Fruit fly (Drosophila melanogaster): ENCODE results near the gene CG3987.

DNA sequence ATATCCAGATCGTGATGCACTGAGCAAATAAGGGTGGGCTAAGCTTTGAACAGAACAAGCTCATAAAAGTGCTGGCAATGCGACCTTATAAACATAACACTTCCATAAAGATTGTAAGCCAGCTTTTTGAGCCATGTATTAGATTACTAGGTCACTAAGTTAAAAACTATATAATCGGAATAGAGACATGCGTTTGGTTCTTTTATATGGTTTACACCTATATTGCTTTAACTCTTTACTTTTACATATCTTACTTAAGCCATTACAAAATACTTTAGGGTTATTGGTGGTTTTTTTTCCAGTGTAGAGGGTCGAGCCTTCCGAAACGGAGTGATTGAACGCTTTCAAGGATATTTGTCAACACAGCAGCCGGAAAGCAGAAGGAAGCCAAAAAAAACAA is 47.4 kb upstream of the CG3987 start:
- TF ChIP-seq h (GFP tag; optimal IDR thresholded peaks at IDR 0.05): peak; percentile 69
- TF ChIP-seq HLH106 (tag; optimal IDR thresholded peaks at IDR 0.05): peak; percentile 80
- no peak for TF ChIP-seq Abd-B (GFP tag; optimal IDR thresholded peaks at IDR 0.05)
- TF ChIP-seq usp (GFP tag; optimal IDR thresholded peaks at IDR 0.05): no peak
- peak; percentile 61 for TF ChIP-seq tai (GFP tag; optimal IDR thresholded peaks at IDR 0.05)
- TF ChIP-seq pan (optimal IDR thresholded peaks at IDR 0.05): no peak
- TF ChIP-seq Mio (GFP tag; optimal IDR thresholded peaks at IDR 0.05): no peak
- no peak for TF ChIP-seq Dfd (GFP tag; optimal IDR thresholded peaks at IDR 0.05)
- no peak for TF ChIP-seq sv (GFP tag; optimal IDR thresholded peaks at IDR 0.05)
- no peak for TF ChIP-seq Myc (optimal IDR thresholded peaks at IDR 0.05)
- TF ChIP-seq CG9705 (GFP tag; optimal IDR thresholded peaks at IDR 0.05): peak; percentile 63
- TF ChIP-seq br (GFP tag; optimal IDR thresholded peaks at IDR 0.05): peak; percentile 49
